Fruit fly (Drosophila melanogaster): ENCODE data around the gene CG42688.
A peak's percentile ranks its signal among the peaks of the same experiment; 100 is the strongest.

Gene CG42688

dm6 chr2L:19133465-19134365 lies 48.9 kb downstream of the CG42688 start, which contains the start of gene brat (continued):
- TF ChIP-seq D19A (tag; optimal IDR thresholded peaks at IDR 0.05) = peak; percentile 64
- TF ChIP-seq cas (GFP tag; IDR thresholded peaks at IDR 0.05) = no peak
- no peak for TF ChIP-seq CG3065 (GFP tag; optimal IDR thresholded peaks at IDR 0.05)
- TF ChIP-seq fd64A (GFP tag; optimal IDR thresholded peaks at IDR 0.05) = no peak
- peak; percentile 44 for TF ChIP-seq luna (GFP tag; optimal IDR thresholded peaks at IDR 0.05)
- no peak for TF ChIP-seq wor (GFP tag; IDR thresholded peaks at IDR 0.05)
- TF ChIP-seq CG14050 (GFP tag; IDR thresholded peaks at IDR 0.05) = no peak
- no peak for TF ChIP-seq Mrtf (GFP tag; IDR thresholded peaks at IDR 0.05)
- TF ChIP-seq bigmax (GFP tag; optimal IDR thresholded peaks at IDR 0.05) = no peak
- TF ChIP-seq Tbp (GFP tag; optimal IDR thresholded peaks at IDR 0.05) = no peak
- TF ChIP-seq CG7786 (GFP tag; optimal IDR thresholded peaks at IDR 0.05) = peak; percentile 58
- peak; percentile 55 for TF ChIP-seq CG8944 (GFP tag; optimal IDR thresholded peaks at IDR 0.05)
- TF ChIP-seq hth (optimal IDR thresholded peaks at IDR 0.05) = no peak
- TF ChIP-seq her (GFP tag; optimal IDR thresholded peaks at IDR 0.05) = peak; percentile 22
- TF ChIP-seq CG42726 (GFP tag; IDR thresholded peaks at IDR 0.05; ENCODE audit: partially characterized antibody) = 0 out of 2 replicates have a peak, but pooled peaks have one; percentile 53
- TF ChIP-seq Scr (GFP tag; IDR thresholded peaks at IDR 0.05; ENCODE audit: partially characterized antibody) = peak; percentile 96
- TF ChIP-seq Meics (GFP tag; optimal IDR thresholded peaks at IDR 0.05) = peak; percentile 27
- TF ChIP-seq CG1603 (tag; optimal IDR thresholded peaks at IDR 0.05) = peak; percentile 57
- no peak for TF ChIP-seq z (GFP tag; IDR thresholded peaks at IDR 0.05)
- peak; percentile 44 for TF ChIP-seq CG9876 (GFP tag; optimal IDR thresholded peaks at IDR 0.05)
- peak; percentile 75 for TF ChIP-seq CG17829 (tag; optimal IDR thresholded peaks at IDR 0.05)
- no peak for TF ChIP-seq ATbp (GFP tag; optimal IDR thresholded peaks at IDR 0.05)
- no peak for TF ChIP-seq Hmx (GFP tag; optimal IDR thresholded peaks at IDR 0.05)
- no peak for TF ChIP-seq CG12769 (tag; optimal IDR thresholded peaks at IDR 0.05)
- TF ChIP-seq CG11723 (GFP tag; optimal IDR thresholded peaks at IDR 0.05) = no peak
- peak; percentile 56 for TF ChIP-seq Chrac-16 (GFP tag; optimal IDR thresholded peaks at IDR 0.05)
- no peak for TF ChIP-seq salm (tag; optimal IDR thresholded peaks at IDR 0.05)
- peak; percentile 59 for TF ChIP-seq pnt (GFP tag; optimal IDR thresholded peaks at IDR 0.05)
- TF ChIP-seq chm (GFP tag; IDR thresholded peaks at IDR 0.05) = no peak
- peak; percentile 4 for TF ChIP-seq crc (GFP tag; optimal IDR thresholded peaks at IDR 0.05)
- no peak for TF ChIP-seq Awh (GFP tag; IDR thresholded peaks at IDR 0.05)
- TF ChIP-seq CG11560 (tag; IDR thresholded peaks at IDR 0.05) = peak; percentile 72; the same call in 2 of the 3 replicates
- TF ChIP-seq CG2678 (tag; optimal IDR thresholded peaks at IDR 0.05) = peak; percentile 62
- no peak for TF ChIP-seq fd102C (GFP tag; optimal IDR thresholded peaks at IDR 0.05)
- TF ChIP-seq bowl (GFP tag; IDR thresholded peaks at IDR 0.05) = no peak
- TF ChIP-seq CG31441 (GFP tag; IDR thresholded peaks at IDR 0.05) = peak; percentile 38; the same call in 1 of the 2 replicates
- peak; percentile 86 for TF ChIP-seq CHES-1-like (GFP tag; optimal IDR thresholded peaks at IDR 0.05)
- peak; percentile 62 for TF ChIP-seq Myb (GFP tag; optimal IDR thresholded peaks at IDR 0.05)
- TF ChIP-seq Mad (GFP tag; optimal IDR thresholded peaks at IDR 0.05) = no peak
- peak; percentile 14 for TF ChIP-seq CG34376 (GFP tag; optimal IDR thresholded peaks at IDR 0.05)
- no peak for TF ChIP-seq Mes4 (GFP tag; optimal IDR thresholded peaks at IDR 0.05)
- TF ChIP-seq h (optimal IDR thresholded peaks at IDR 0.05) = no peak
- TF ChIP-seq tup (GFP tag; optimal IDR thresholded peaks at IDR 0.05) = no peak
- peak; percentile 71 for TF ChIP-seq pzg (GFP tag; optimal IDR thresholded peaks at IDR 0.05)
- peak; percentile 91 for TF ChIP-seq nerfin-1 (tag; optimal IDR thresholded peaks at IDR 0.05)
- peak; percentile 93 for TF ChIP-seq CG13287 (GFP tag; IDR thresholded peaks at IDR 0.05; ENCODE audit: partially characterized antibody)
- peak; percentile 74 for TF ChIP-seq sob (GFP tag; IDR thresholded peaks at IDR 0.05)
- peak; percentile 56 for TF ChIP-seq CG15696 (tag; optimal IDR thresholded peaks at IDR 0.05)
- TF ChIP-seq tio (GFP tag; optimal IDR thresholded peaks at IDR 0.05) = no peak
- TF ChIP-seq ase (GFP tag; IDR thresholded peaks at IDR 0.05) = no peak

All from whole organism, embryonic.